Fruit fly (Drosophila melanogaster): ENCODE measurements around the gene Ets21C.
A peak's percentile ranks its signal among the peaks of the same experiment; 100 is the strongest.

The Ets21C gene

DNA sequence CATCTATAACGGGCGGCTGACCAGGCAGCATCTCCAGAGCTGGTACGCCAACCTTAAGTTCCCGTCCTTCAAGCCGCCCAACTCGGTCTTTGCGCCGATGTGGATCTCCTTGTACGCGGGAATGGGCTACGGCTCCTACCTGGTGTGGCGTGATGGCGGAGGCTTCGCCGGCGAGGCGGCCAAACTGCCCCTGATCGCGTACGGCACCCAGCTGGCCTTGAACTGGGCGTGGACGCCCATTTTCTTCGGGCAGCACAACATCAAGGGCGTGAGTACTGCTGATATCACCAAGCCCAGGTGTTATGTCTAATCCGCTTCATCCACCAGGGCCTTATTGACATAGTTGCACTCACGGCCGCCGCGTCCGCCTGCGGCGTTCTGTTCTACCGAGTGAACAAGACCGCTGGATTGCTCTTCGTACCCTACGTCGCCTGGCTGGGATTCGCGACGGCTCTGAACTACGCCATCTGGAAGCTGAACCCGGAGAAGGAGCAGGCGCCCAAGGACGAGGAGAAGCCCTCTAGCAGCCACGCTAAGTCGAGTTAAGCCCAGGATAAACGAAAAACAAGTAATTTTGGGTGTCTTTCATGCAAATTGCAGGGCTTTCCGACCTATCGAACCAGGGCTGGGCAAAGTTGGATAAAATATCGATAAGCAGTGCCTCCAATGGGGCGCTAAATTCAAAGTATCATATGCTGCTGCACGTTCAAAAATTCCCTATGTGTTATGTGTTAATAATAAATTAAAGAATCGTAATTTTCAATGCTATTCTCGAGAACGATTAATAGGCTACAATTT is 7.2 kb upstream of the Ets21C start, which contains the start of gene rempA (continued):
- TF ChIP-seq Ets65A (GFP tag) (peak; percentile 54), HLH4C (GFP tag; IDR thresholded peaks at IDR 0.05; ENCODE audit: partially characterized antibody) (peak; percentile 60; the same call in 2 of the 3 replicates), MBD-R2 (GFP tag; IDR thresholded peaks at IDR 0.05) (peak; percentile 66), CG4617 (GFP tag; optimal IDR thresholded peaks at IDR 0.05; ENCODE audit: borderline replicate concordance) (no peak), bbx (GFP tag; IDR thresholded peaks at IDR 0.05; ENCODE audit: partially characterized antibody) (peak; percentile 78), vvl (GFP tag; IDR thresholded peaks at IDR 0.05) (0 out of 2 replicates have a peak, but pooled peaks have one; percentile 12), ftz-f1 (GFP tag; optimal IDR thresholded peaks at IDR 0.05) (peak; percentile 33), sna (GFP tag; IDR thresholded peaks at IDR 0.05; ENCODE audit: partially characterized antibody) (peak; percentile 64), CG12659 (GFP tag; optimal IDR thresholded peaks at IDR 0.05) (no peak), CG17186 (GFP tag; optimal IDR thresholded peaks at IDR 0.05) (no peak), amos (GFP tag; IDR thresholded peaks at IDR 0.05; ENCODE audit: partially characterized antibody) (peak; percentile 69), tna (GFP tag; IDR thresholded peaks at IDR 0.05; ENCODE audit: partially characterized antibody) (peak; percentile 28; the same call in 1 of the 2 replicates), ato (GFP tag; IDR thresholded peaks at IDR 0.05; ENCODE audit: partially characterized antibody) (peak; percentile 49), CG42726 (GFP tag; IDR thresholded peaks at IDR 0.05; ENCODE audit: partially characterized antibody) (peak; percentile 35; the same call in 1 of the 2 replicates), Dref (GFP tag; IDR thresholded peaks at IDR 0.05) (peak; percentile 80), unpg (GFP tag; optimal IDR thresholded peaks at IDR 0.05) (no peak), inv (GFP tag; IDR thresholded peaks at IDR 0.05; ENCODE audit: partially characterized antibody) (peak; percentile 45; the same call in 1 of the 2 replicates), CG9215 (GFP tag; IDR thresholded peaks at IDR 0.05) (no peak), Mad (GFP tag; optimal IDR thresholded peaks at IDR 0.05) (no peak), Sry-δ (GFP tag; optimal IDR thresholded peaks at IDR 0.05) (peak; percentile 58), CG2129 (GFP tag; IDR thresholded peaks at IDR 0.05; ENCODE audit: partially characterized antibody) (peak; percentile 43), CG16813 (GFP tag; IDR thresholded peaks at IDR 0.05; ENCODE audit: partially characterized antibody) (peak; percentile 59; the same call in 2 of the 3 replicates), cato (GFP tag; optimal IDR thresholded peaks at IDR 0.05; ENCODE audit: borderline replicate concordance) (no peak), knrl (GFP tag; IDR thresholded peaks at IDR 0.05; ENCODE audit: partially characterized antibody) (peak; percentile 58; the same call in 2 of the 3 replicates), hb (GFP tag; IDR thresholded peaks at IDR 0.05; ENCODE audit: partially characterized antibody) (peak; percentile 66; the same call in 1 of the 3 replicates), CG6791 (GFP tag; IDR thresholded peaks at IDR 0.05; ENCODE audit: partially characterized antibody) (peak; percentile 68; the same call in 2 of the 3 replicates), E2f2 (GFP tag; IDR thresholded peaks at IDR 0.05) (peak; percentile 94), vnd (GFP tag; IDR thresholded peaks at IDR 0.05; ENCODE audit: partially characterized antibody) (peak; percentile 37; the same call in 1 of the 3 replicates), unc-4 (GFP tag; IDR thresholded peaks at IDR 0.05; ENCODE audit: partially characterized antibody) (peak; percentile 74), gfzf (GFP tag; optimal IDR thresholded peaks at IDR 0.05) (no peak), Hr78 (GFP tag; optimal IDR thresholded peaks at IDR 0.05) (peak in 1 of 2 experiments; percentile 83), HLH3B (GFP tag; IDR thresholded peaks at IDR 0.05) (no peak), CG7963 (GFP tag; IDR thresholded peaks at IDR 0.05; ENCODE audit: partially characterized antibody) (peak; percentile 53; the same call in 1 of the 3 replicates), CG1603 (tag; optimal IDR thresholded peaks at IDR 0.05) (peak; percentile 20), dm (GFP tag; optimal IDR thresholded peaks at IDR 0.05) (no peak), BEAF-32 (GFP tag; optimal IDR thresholded peaks at IDR 0.05) (peak; percentile 74), CG6854 (GFP tag; optimal IDR thresholded peaks at IDR 0.05) (no peak), chinmo (GFP tag; IDR thresholded peaks at IDR 0.05; ENCODE audit: partially characterized antibody) (0 out of 4 replicates have a peak, but pooled peaks have one; percentile 36), Sin3A (optimal IDR thresholded peaks at IDR 0.05) (peak; percentile 30), MESR4 (GFP tag; optimal IDR thresholded peaks at IDR 0.05) (peak; percentile 35), Dp (GFP tag; optimal IDR thresholded peaks at IDR 0.05) (peak; percentile 91), CG2116 (GFP tag; optimal IDR thresholded peaks at IDR 0.05) (peak; percentile 51), Scr (GFP tag; IDR thresholded peaks at IDR 0.05; ENCODE audit: partially characterized antibody) (peak; percentile 71), CG34224 (GFP tag; IDR thresholded peaks at IDR 0.05; ENCODE audit: partially characterized antibody) (peak; percentile 57; the same call in 2 of the 3 replicates), emc (GFP tag; optimal IDR thresholded peaks at IDR 0.05) (no peak)

Measured in whole organism, embryonic.